Fruit fly (Drosophila melanogaster) whole organism, embryonic: ENCODE data around the gene PH4alphaNE2.
A peak's percentile ranks its signal among the peaks of the same experiment; 100 is the strongest.

Experiments
- CG1024 ChIP-seq: fragments of 200-800 bp; sonication (Bioruptor generic); IDR thresholded peaks from 2 replicates; pipeline ENCODE4 v1.3.6; 2022; ENCODE audit warnings: missing biosample characterization, missing genetic modification characterization
- CG10543 ChIP-seq: fragments of 200-800 bp; sonication (Bioruptor generic); optimal IDR thresholded peaks from 3 replicates; lab custom pipeline; 2017; ENCODE audit warnings: missing biosample characterization, mild to moderate bottlenecking, missing genetic modification characterization, moderate library complexity
- CG10565 ChIP-seq: fragments of 200-800 bp; sonication (Bioruptor generic); optimal IDR thresholded peaks from 3 replicates; lab custom pipeline; 2016; ENCODE audit warnings: missing biosample characterization, mild to moderate bottlenecking, missing genetic modification characterization
- CG11085 ChIP-seq: fragments of 200-800 bp; sonication (Bioruptor generic); IDR thresholded peaks from 2 replicates; pipeline ENCODE4 v1.3.6; 2022; ENCODE audit warnings: missing biosample characterization, missing genetic modification characterization
- CG11093 ChIP-seq: fragments of 200-800 bp; sonication (Bioruptor generic); IDR thresholded peaks from 3 replicates; pipeline ENCODE4 v1.3.6; 2022; ENCODE audit warnings: missing biosample characterization, missing genetic modification characterization
- CG12155 ChIP-seq: fragments of 200-800 bp; sonication (Bioruptor generic); optimal IDR thresholded peaks from 3 replicates; lab custom pipeline; 2016; ENCODE audit warnings: missing biosample characterization, missing genetic modification characterization
- CG12219 ChIP-seq: fragments of 200-800 bp; sonication (Bioruptor generic); optimal IDR thresholded peaks from 3 replicates; lab custom pipeline; 2018; ENCODE audit warnings: missing biosample characterization, mild to moderate bottlenecking, missing genetic modification characterization
- CG12744 ChIP-seq: fragments of 200-800 bp; sonication (Bioruptor generic); optimal IDR thresholded peaks from 2 replicates; lab custom pipeline; 2016; ENCODE audit warnings: missing biosample characterization, missing genetic modification characterization
- CG14710 ChIP-seq: fragments of 200-800 bp; sonication (Bioruptor generic); optimal IDR thresholded peaks from 3 replicates; lab custom pipeline; 2019; ENCODE audit warnings: missing biosample characterization, mild to moderate bottlenecking, missing genetic modification characterization, moderate library complexity
- CG15514 ChIP-seq: fragments of 200-800 bp; sonication (Bioruptor generic); optimal IDR thresholded peaks from 3 replicates; lab custom pipeline; 2017; ENCODE audit warnings: missing biosample characterization, missing genetic modification characterization, mild to moderate bottlenecking, moderate library complexity, missing genetic modification reagents
- CG15696 ChIP-seq: fragments of 200-800 bp; sonication (Bioruptor generic); optimal IDR thresholded peaks from 2 replicates; lab custom pipeline; 2019; ENCODE audit warnings: missing biosample characterization, mild to moderate bottlenecking, missing genetic modification characterization, moderate library complexity
- CG16863 ChIP-seq: fragments of 200-800 bp; sonication (Bioruptor generic); optimal IDR thresholded peaks from 3 replicates; lab custom pipeline; 2016; ENCODE audit warnings: missing biosample characterization, missing genetic modification characterization
- CG17829 ChIP-seq: fragments of 200-800 bp; optimal IDR thresholded peaks from 2 replicates; lab custom pipeline; 2019; ENCODE audit warnings: missing biosample characterization, mild to moderate bottlenecking, missing genetic modification characterization, moderate library complexity
- CG18262 ChIP-seq: fragments of 200-800 bp; optimal IDR thresholded peaks from 3 replicates; lab custom pipeline; 2019; ENCODE audit warnings: missing biosample characterization, mild to moderate bottlenecking, missing genetic modification characterization, moderate library complexity
- CG2678 ChIP-seq: fragments of 200-800 bp; sonication (Bioruptor generic); optimal IDR thresholded peaks from 3 replicates; lab custom pipeline; 2019; ENCODE audit warnings: missing biosample characterization, mild to moderate bottlenecking, missing genetic modification characterization, moderate library complexity
- CG2889 ChIP-seq: fragments of 200-800 bp; sonication (Bioruptor generic); IDR thresholded peaks from 3 replicates; pipeline ENCODE4 v1.3.6; 2022; ENCODE audit warnings: missing biosample characterization, missing genetic modification characterization
- CG32772 ChIP-seq: fragments of 200-800 bp; sonication (Bioruptor generic); IDR thresholded peaks from 2 replicates; pipeline ENCODE4 v1.3.6; 2022; ENCODE audit warnings: missing biosample characterization, missing genetic modification characterization
- CG3281 ChIP-seq: fragments of 200-800 bp; sonication (Bioruptor generic); optimal IDR thresholded peaks from 3 replicates; lab custom pipeline; 2017; ENCODE audit warnings: missing biosample characterization, mild to moderate bottlenecking, missing genetic modification characterization
- CG3726 ChIP-seq: fragments of 200-800 bp; sonication (Bioruptor generic); IDR thresholded peaks from 3 replicates; pipeline ENCODE4, ENCODE4 v1.3.6; 2022; ENCODE audit warnings: missing biosample characterization, missing genetic modification characterization
- CG3995 ChIP-seq: fragments of 200-800 bp; sonication (Bioruptor generic); optimal IDR thresholded peaks from 3 replicates; lab custom pipeline; 2016; ENCODE audit warnings: missing biosample characterization, missing genetic modification characterization
- CG4360 ChIP-seq: fragments of 200-800 bp; sonication (Bioruptor generic); IDR thresholded peaks from 2 replicates; pipeline ENCODE4 v1.3.6; 2022; ENCODE audit warnings: missing biosample characterization, missing genetic modification characterization
- CG4730 ChIP-seq: fragments of 200-800 bp; sonication (Bioruptor generic); IDR thresholded peaks from 2 replicates; pipeline ENCODE4 v1.3.6; 2022; ENCODE audit warnings: missing biosample characterization, missing genetic modification characterization
- CG5245 ChIP-seq: fragments of 200-800 bp; sonication (Bioruptor generic); optimal IDR thresholded peaks from 3 replicates; lab custom pipeline; 2016; ENCODE audit warnings: missing biosample characterization, missing genetic modification characterization
- CG5953 ChIP-seq: fragments of 200-800 bp; sonication (Bioruptor generic); IDR thresholded peaks from 2 replicates; pipeline ENCODE4 v1.3.6; 2022; ENCODE audit warnings: missing biosample characterization, missing genetic modification characterization
- CG7271 ChIP-seq: fragments of 200-800 bp; sonication (Bioruptor generic); optimal IDR thresholded peaks from 2 replicates; lab custom pipeline; 2018; ENCODE audit warnings: missing biosample characterization, mild to moderate bottlenecking, missing genetic modification characterization, moderate library complexity
- CG7372 ChIP-seq: fragments of 200-800 bp; sonication (Bioruptor generic); IDR thresholded peaks from 2 replicates; pipeline ENCODE4 v1.3.6; 2022; ENCODE audit warnings: missing biosample characterization, missing genetic modification characterization
- CG8281 ChIP-seq: fragments of 200-800 bp; sonication (Bioruptor generic); optimal IDR thresholded peaks from 2 replicates; lab custom pipeline; 2018; ENCODE audit warnings: missing biosample characterization, mild to moderate bottlenecking, missing genetic modification characterization, moderate library complexity
- CG8290 ChIP-seq, 3 experiments: fragments of 200-800 bp; sonication (Bioruptor generic); optimal IDR thresholded peaks; 2 replicates each; lab custom pipeline; 2016 to 2019; ENCODE audit warnings: missing biosample characterization in 3 of 3, missing genetic modification characterization in 3 of 3, mild to moderate bottlenecking in 2 of 3, moderate library complexity in 1 of 3
- CG8478 ChIP-seq: fragments of >200 bp; optimal IDR thresholded peaks from 2 replicates; lab custom pipeline; 2018
- CG9215 ChIP-seq: fragments of 200-800 bp; sonication (Bioruptor generic); IDR thresholded peaks from 2 replicates; pipeline ENCODE4 v1.3.6; 2022; ENCODE audit warnings: missing biosample characterization, missing genetic modification characterization
- Dbx ChIP-seq: fragments of 200-800 bp; sonication (Bioruptor generic); IDR thresholded peaks from 3 replicates; pipeline ENCODE4 v1.3.6; 2022; ENCODE audit warnings: missing biosample characterization, missing genetic modification characterization
- Dll ChIP-seq: fragments of 200-800 bp; sonication (Bioruptor generic); IDR thresholded peaks from 4 replicates; pipeline ENCODE4 v1.3.6; 2022; ENCODE audit warnings: missing biosample characterization, missing genetic modification characterization; ENCODE audit not compliant: partially characterized antibody
- Doc2 ChIP-seq: fragments of 200-800 bp; sonication (Bioruptor generic); IDR thresholded peaks from 2 replicates; pipeline ENCODE4 v1.3.6; 2022; ENCODE audit warnings: missing biosample characterization, missing genetic modification characterization
- GATAe ChIP-seq: fragments of 200-800 bp; sonication (Bioruptor generic); conservative IDR thresholded peaks from 2 replicates; pipeline ENCODE4 v1.3.6; 2022; ENCODE audit warnings: missing biosample characterization, missing genetic modification characterization
- Hmr ChIP-seq: fragments of 200-800 bp; sonication (Bioruptor generic); optimal IDR thresholded peaks from 3 replicates; lab custom pipeline; 2017; ENCODE audit warnings: mild to moderate bottlenecking, missing biosample characterization, missing genetic modification reagents, missing genetic modification characterization
- Hr78 ChIP-seq, 2 experiments: fragments of 200-800 bp in 1 of 2; fragments of >200 bp in 1 of 2; sonication (Bioruptor generic) in 1 of 2; optimal IDR thresholded peaks; 2 replicates each; lab custom pipeline; 2017 to 2019; ENCODE audit warnings: missing biosample characterization in 2 of 2, missing genetic modification characterization in 2 of 2, mild to moderate bottlenecking in 1 of 2, moderate library complexity in 1 of 2
- Med ChIP-seq: fragments of 200-800 bp; sonication (Bioruptor generic); peaks from one replicate; lab custom pipeline; 2016; ENCODE audit warnings: missing biosample characterization, missing genetic modification characterization, mild to moderate bottlenecking, inconsistent platforms, moderate library complexity
- chinmo ChIP-seq: fragments of 200-800 bp; sonication (Bioruptor generic); IDR thresholded peaks from 4 replicates; pipeline ENCODE4 v1.3.6; 2022; ENCODE audit warnings: missing biosample characterization, missing genetic modification characterization; ENCODE audit not compliant: partially characterized antibody
- corto ChIP-seq: fragments of 200-800 bp; sonication (Bioruptor generic); optimal IDR thresholded peaks from 2 replicates; lab custom pipeline; 2016; ENCODE audit warnings: missing biosample characterization, mild to moderate bottlenecking, missing genetic modification characterization, moderate library complexity
- dan ChIP-seq: fragments of 200-800 bp; sonication (Bioruptor generic); IDR thresholded peaks from 2 replicates; pipeline ENCODE4 v1.3.6; 2022; ENCODE audit warnings: missing biosample characterization, missing genetic modification characterization
- dm ChIP-seq: fragments of 200-800 bp; sonication (Bioruptor generic); optimal IDR thresholded peaks from 3 replicates; lab custom pipeline; 2016; ENCODE audit warnings: missing biosample characterization, missing genetic modification characterization
- fru ChIP-seq: fragments of >200 bp; optimal IDR thresholded peaks from 2 replicates; lab custom pipeline; 2017
- gcm ChIP-seq: fragments of 200-800 bp; sonication (Bioruptor generic); optimal IDR thresholded peaks from 2 replicates; lab custom pipeline; 2019; ENCODE audit warnings: missing biosample characterization, mild to moderate bottlenecking, missing genetic modification characterization, moderate library complexity
- ind ChIP-seq: fragments of 200-800 bp; sonication (Bioruptor generic); optimal IDR thresholded peaks from 3 replicates; lab custom pipeline; 2016; ENCODE audit warnings: missing biosample characterization, missing genetic modification characterization
- odd ChIP-seq: fragments of 200-800 bp; sonication (Bioruptor generic); optimal IDR thresholded peaks from 2 replicates; lab custom pipeline; 2017; ENCODE audit warnings: missing biosample characterization, mild to moderate bottlenecking, missing genetic modification characterization
- org-1 ChIP-seq: fragments of 200-800 bp; sonication (Bioruptor generic); optimal IDR thresholded peaks from 2 replicates; lab custom pipeline; 2017; ENCODE audit warnings: missing biosample characterization, missing genetic modification characterization
- peb ChIP-seq: fragments of 200-800 bp; sonication (Bioruptor generic); IDR thresholded peaks from 2 replicates; pipeline ENCODE4 v1.3.6; 2022; ENCODE audit warnings: missing biosample characterization, missing genetic modification characterization
- pho ChIP-seq: fragments of 200-800 bp; sonication (Bioruptor generic); optimal IDR thresholded peaks from 2 replicates; lab custom pipeline; 2016; ENCODE audit warnings: missing biosample characterization, missing genetic modification characterization
- ranshi ChIP-seq: fragments of 200-800 bp; sonication (Bioruptor generic); IDR thresholded peaks from 2 replicates; pipeline ENCODE4 v1.3.6; 2022; ENCODE audit warnings: missing biosample characterization, missing genetic modification characterization
- schlank ChIP-seq: fragments of 200-800 bp; sonication (Bioruptor generic); optimal IDR thresholded peaks from 2 replicates; lab custom pipeline; 2018; ENCODE audit warnings: missing biosample characterization, mild to moderate bottlenecking, missing genetic modification characterization

The PH4alphaNE2 gene

dm6 chr3R:30540196-30540595, 28.2 kb upstream of the PH4alphaNE2 start (continued):
- TF ChIP-seq CG8290 (GFP tag; optimal IDR thresholded peaks at IDR 0.05; lab: Kevin White, UChicago) (peak; percentile 78), CG8290 (tag; optimal IDR thresholded peaks at IDR 0.05; lab: Kevin White, UChicago) (peak in 1 of 2 experiments; percentile 91), CG12744 (GFP tag; lab: Kevin White, UChicago) (peak; percentile 89), CG12219 (GFP tag; lab: Kevin White, UChicago) (peak; percentile 89), CG8478 (lab: Kevin White, UChicago) (no peak)

dm6 chr3R:30536919-30537318, 24.9 kb upstream of the PH4alphaNE2 start:
- TF ChIP-seq CG8290 (GFP tag; optimal IDR thresholded peaks at IDR 0.05; lab: Kevin White, UChicago) = no peak
- TF ChIP-seq CG8290 (tag; optimal IDR thresholded peaks at IDR 0.05; lab: Kevin White, UChicago) = peak in 1 of 2 experiments; percentile 23
- TF ChIP-seq CG14710 (tag; lab: Kevin White, UChicago) = no peak
- no peak for TF ChIP-seq odd (GFP tag; lab: Kevin White, UChicago)
- TF ChIP-seq pho (GFP tag; lab: Kevin White, UChicago) = no peak
- TF ChIP-seq CG5245 (GFP tag; lab: Kevin White, UChicago) = no peak
- TF ChIP-seq CG3281 (GFP tag; lab: Kevin White, UChicago) = peak; percentile 38
- no peak for TF ChIP-seq CG8281 (tag; lab: Kevin White, UChicago)
- no peak for TF ChIP-seq GATAe (GFP tag; lab: Robert Waterston, UW)
- TF ChIP-seq Med = peak; percentile 68
- no peak for TF ChIP-seq CG4360
- TF ChIP-seq dm = no peak
- TF ChIP-seq schlank (tag; lab: Kevin White, UChicago) = peak; percentile 24
- no peak for TF ChIP-seq CG15696 (tag; lab: Kevin White, UChicago)
- TF ChIP-seq dan (GFP tag; lab: Robert Waterston, UW) = no peak
- peak; percentile 23 for TF ChIP-seq Hmr
- no peak for TF ChIP-seq CG7372 (GFP tag; lab: Robert Waterston, UW)
- TF ChIP-seq corto (GFP tag; lab: Kevin White, UChicago) = no peak
- no peak for TF ChIP-seq CG4730 (GFP tag; lab: Robert Waterston, UW)
- no peak for TF ChIP-seq CG12155 (GFP tag; lab: Kevin White, UChicago)
- peak; percentile 14 for TF ChIP-seq CG15514
- TF ChIP-seq Dll = no peak
- TF ChIP-seq CG2678 (tag; lab: Kevin White, UChicago) = peak; percentile 26
- no peak for TF ChIP-seq CG3995 (GFP tag; lab: Kevin White, UChicago)
- TF ChIP-seq fru = no peak
- no peak for TF ChIP-seq CG16863 (GFP tag; lab: Kevin White, UChicago)
- no peak for TF ChIP-seq CG10565 (GFP tag; lab: Kevin White, UChicago)
- TF ChIP-seq CG10543 (GFP tag; lab: Kevin White, UChicago) = peak; percentile 63
- TF ChIP-seq CG11085 (GFP tag; lab: Robert Waterston, UW) = no peak
- TF ChIP-seq CG1024 = no peak
- TF ChIP-seq CG11093 (GFP tag; lab: Robert Waterston, UW) = no peak
- TF ChIP-seq CG7271 (tag; lab: Kevin White, UChicago) = no peak
- TF ChIP-seq CG3726 (GFP tag; lab: Robert Waterston, UW) = no peak
- peak; percentile 20; the same call in 1 of the 3 replicates for TF ChIP-seq Dbx (GFP tag; lab: Robert Waterston, UW)
- no peak for TF ChIP-seq org-1
- no peak for TF ChIP-seq CG5953 (GFP tag; lab: Robert Waterston, UW)
- no peak for TF ChIP-seq CG9215
- TF ChIP-seq Doc2 = no peak
- no peak for TF ChIP-seq CG32772
- no peak for TF ChIP-seq peb (GFP tag; lab: Robert Waterston, UW)
- TF ChIP-seq ranshi (GFP tag; lab: Robert Waterston, UW) = no peak
- no peak for TF ChIP-seq CG17829 (tag; lab: Kevin White, UChicago)
- TF ChIP-seq ind (GFP tag; lab: Kevin White, UChicago) = no peak
- TF ChIP-seq CG2889 (GFP tag; lab: Robert Waterston, UW) = no peak
- 0 out of 4 replicates have a peak, but pooled peaks have one; percentile 57 for TF ChIP-seq chinmo (GFP tag; lab: Robert Waterston, UW)
- no peak for TF ChIP-seq CG18262 (tag; lab: Kevin White, UChicago)
- no peak for TF ChIP-seq gcm (GFP tag; lab: Kevin White, UChicago)
- no peak for TF ChIP-seq Hr78 (GFP tag; optimal IDR thresholded peaks at IDR 0.05; lab: Kevin White, UChicago)
